Worm (Caenorhabditis elegans): Measurements from ENCODE around the gene clec-132.

DNA sequence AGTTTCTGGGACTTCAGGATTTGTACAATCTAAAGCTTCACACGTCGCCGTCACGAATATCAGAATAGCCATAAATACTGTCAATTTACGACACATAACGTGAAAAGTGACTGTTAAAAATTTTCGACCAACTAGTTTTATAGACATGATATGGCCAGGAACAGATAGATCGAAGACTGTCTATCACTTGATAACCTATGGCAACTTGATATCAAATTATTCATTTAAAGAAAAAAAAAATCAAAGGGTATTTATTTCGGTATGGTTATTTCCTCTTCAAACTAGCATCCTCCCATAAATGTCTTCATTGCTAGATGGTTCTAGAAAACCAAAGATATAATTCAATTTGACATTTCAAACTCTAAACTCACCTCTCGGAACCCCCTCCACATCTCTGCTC lies 14.4 kb upstream of the clec-132 start, which contains the start of gene W10G11.3:
- no peak for TF ChIP-seq T22C8.4 (GFP tag; IDR thresholded peaks at IDR 0.05)
- TF ChIP-seq ref-1 (GFP tag; conservative IDR thresholded peaks at IDR 0.05): no peak
